Worm (Caenorhabditis elegans) whole organism, midembryonic: ENCODE measurements around the gene Y37E11AL.2.

Experiments
- T22C8.4 ChIP-seq: fragments of 200-800 bp; sonication (Bioruptor generic); IDR thresholded peaks from 2 replicates; pipeline ENCODE4 v1.3.6; 2022; ENCODE audit warnings: missing genetic modification characterization, missing compliant biosample characterization
- cog-1 ChIP-seq: sonication (generic microtip); optimal IDR thresholded peaks from 2 replicates; lab custom pipeline; 2016; ENCODE audit warnings: missing genetic modification characterization, missing compliant biosample characterization
- flt-1 ChIP-seq: fragments of 200-800 bp; sonication (Bioruptor generic); IDR thresholded peaks from 2 replicates; pipeline ENCODE4 v1.3.6; 2022; ENCODE audit warnings: missing genetic modification characterization, missing compliant biosample characterization
- klf-2 ChIP-seq: fragments of 200-800 bp; sonication (Bioruptor generic); conservative IDR thresholded peaks from 2 replicates; pipeline ENCODE4 v1.3.6; 2022; ENCODE audit warnings: missing genetic modification reagents, missing genetic modification characterization, missing compliant biosample characterization
- ztf-23 ChIP-seq: fragments of 200-800 bp; sonication (Bioruptor generic); IDR thresholded peaks from 2 replicates; pipeline ENCODE4 v1.3.6; 2022; ENCODE audit warnings: missing genetic modification reagents, missing genetic modification characterization, missing compliant biosample characterization
- ztf-29 ChIP-seq: fragments of 200-800 bp; sonication (Bioruptor generic); IDR thresholded peaks from 2 replicates; pipeline ENCODE4 v1.3.6; 2022; ENCODE audit warnings: missing genetic modification reagents, missing genetic modification characterization, missing compliant biosample characterization

DNA sequence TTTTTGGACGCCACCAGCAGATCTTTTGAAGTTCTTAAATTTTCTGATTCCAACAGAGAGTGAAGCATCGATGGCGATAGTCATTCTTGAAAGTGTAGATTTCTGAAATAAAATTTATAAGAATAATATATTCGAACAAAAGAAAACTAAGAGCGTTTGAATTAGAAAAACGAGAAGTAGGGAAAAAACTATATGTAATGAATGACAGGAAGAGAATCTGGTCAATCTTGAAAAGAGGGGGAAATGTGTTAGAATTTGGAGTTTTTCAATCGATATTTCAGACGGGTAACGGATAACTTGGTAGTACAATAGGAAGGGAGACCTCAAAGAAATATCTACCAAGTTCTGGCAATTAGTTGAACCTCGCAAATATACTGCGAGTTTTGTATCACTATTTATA, 2.3 kb downstream of the Y37E11AL.2 start, which contains the start of gene Y37E11AL.9:
- no peak for TF ChIP-seq flt-1 (GFP tag; lab: Robert Waterston, UW)
- no peak for TF ChIP-seq ztf-29 (GFP tag; lab: Robert Waterston, UW)
- no peak for TF ChIP-seq T22C8.4 (GFP tag; lab: Robert Waterston, UW)
- TF ChIP-seq klf-2 (GFP tag; lab: Robert Waterston, UW): no peak
- no peak for TF ChIP-seq ztf-23 (GFP tag; lab: Robert Waterston, UW)
- TF ChIP-seq cog-1: no peak
